Worm (Caenorhabditis elegans) whole organism, young adult: Measurements from ENCODE around the gene R08E3.1.

ENCODE experiments used
- B0019.2 ChIP-seq: fragments of 200-800 bp; sonication (Bioruptor generic); conservative IDR thresholded peaks from 2 replicates; pipeline ENCODE4 v1.3.6; 2022; ENCODE audit warnings: missing genetic modification reagents, missing genetic modification characterization, missing compliant biosample characterization
- F23B12.7 ChIP-seq: sonication (generic microtip); optimal IDR thresholded peaks from 2 replicates; lab custom pipeline; 2017; ENCODE audit warnings: missing genetic modification characterization, mild to moderate bottlenecking, missing compliant biosample characterization, antibody characterized with exemption, moderate library complexity; ENCODE audit not compliant: insufficient read depth
- F49E8.2 ChIP-seq: sonication (generic microtip); optimal IDR thresholded peaks from 3 replicates; lab custom pipeline; 2017; ENCODE audit warnings: missing genetic modification characterization, mild to moderate bottlenecking, missing compliant biosample characterization, antibody characterized with exemption, moderate library complexity; ENCODE audit not compliant: insufficient read depth
- T07F8.4 ChIP-seq: sonication (generic microtip); optimal IDR thresholded peaks from 2 replicates; lab custom pipeline; 2016; ENCODE audit warnings: mild to moderate bottlenecking, missing genetic modification characterization, moderate library complexity, missing compliant biosample characterization
- T26A5.8 ChIP-seq: sonication (generic microtip); optimal IDR thresholded peaks from 2 replicates; lab custom pipeline; 2016; ENCODE audit warnings: missing genetic modification characterization, missing compliant biosample characterization
- Y53F4B.3 ChIP-seq: fragments of 200-800 bp; sonication (Bioruptor generic); IDR thresholded peaks from 2 replicates; pipeline ENCODE4 v1.3.6; 2022; ENCODE audit warnings: missing genetic modification reagents, missing genetic modification characterization, missing compliant biosample characterization
- Y53G8AR.9 ChIP-seq: fragments of 200-800 bp; sonication (Bioruptor generic); conservative IDR thresholded peaks from 2 replicates; pipeline ENCODE4 v1.3.6; 2022; ENCODE audit warnings: missing genetic modification reagents, missing genetic modification characterization, missing compliant biosample characterization
- Y56A3A.18 ChIP-seq: fragments of 200-800 bp; sonication (Bioruptor generic); IDR thresholded peaks from 2 replicates; pipeline ENCODE4 v1.3.6; 2022; ENCODE audit warnings: missing genetic modification reagents, missing genetic modification characterization, missing compliant biosample characterization
- Y79H2A.3 ChIP-seq: fragments of 200-800 bp; sonication (Bioruptor generic); conservative IDR thresholded peaks from 2 replicates; pipeline ENCODE4 v1.3.6; 2022; ENCODE audit warnings: missing genetic modification reagents, missing genetic modification characterization, missing compliant biosample characterization
- atf-7 ChIP-seq: sonication (generic microtip); optimal IDR thresholded peaks from 2 replicates; lab custom pipeline; 2017; ENCODE audit warnings: mild to moderate bottlenecking, missing genetic modification characterization, missing compliant biosample characterization
- athp-1 ChIP-seq: sonication (generic microtip); optimal IDR thresholded peaks from 2 replicates; lab custom pipeline; 2017; ENCODE audit warnings: mild to moderate bottlenecking, missing genetic modification characterization, missing compliant biosample characterization
- attf-3 ChIP-seq: fragments of 200-800 bp; sonication (Bioruptor generic); conservative IDR thresholded peaks from 2 replicates; pipeline ENCODE4 v1.3.6; 2022; ENCODE audit warnings: missing genetic modification reagents, missing genetic modification characterization, missing compliant biosample characterization
- attf-5 ChIP-seq: fragments of 200-800 bp; sonication (Bioruptor generic); optimal IDR thresholded peaks from 2 replicates; lab custom pipeline; 2018; ENCODE audit warnings: mild to moderate bottlenecking, missing genetic modification characterization, missing compliant biosample characterization
- ceh-100 ChIP-seq: fragments of 200-800 bp; sonication (Bioruptor generic); IDR thresholded peaks from 2 replicates; pipeline ENCODE4 v1.3.6; 2022; ENCODE audit warnings: missing genetic modification reagents, missing genetic modification characterization, missing compliant biosample characterization
- ceh-27 ChIP-seq: fragments of 200-800 bp; sonication (Bioruptor generic); optimal IDR thresholded peaks from 2 replicates; lab custom pipeline; 2018; ENCODE audit warnings: mild to moderate bottlenecking, missing genetic modification characterization, moderate library complexity, missing compliant biosample characterization
- ceh-40 ChIP-seq: fragments of 200-800 bp; sonication (Bioruptor generic); IDR thresholded peaks from 2 replicates; pipeline ENCODE4 v1.3.6; 2022; ENCODE audit warnings: missing genetic modification characterization, missing compliant biosample characterization
- dox-1 ChIP-seq: fragments of 200-800 bp; sonication (Bioruptor generic); IDR thresholded peaks from 2 replicates; pipeline ENCODE4 v1.3.6; 2022; ENCODE audit warnings: missing genetic modification reagents, missing genetic modification characterization, missing compliant biosample characterization
- egl-18 ChIP-seq: fragments of 200-800 bp; sonication (Bioruptor generic); IDR thresholded peaks from 2 replicates; pipeline ENCODE4 v1.3.6; 2022; ENCODE audit warnings: missing genetic modification reagents, missing genetic modification characterization, missing compliant biosample characterization
- egrh-3 ChIP-seq: fragments of 200-800 bp; sonication (Bioruptor generic); IDR thresholded peaks from 2 replicates; pipeline ENCODE4 v1.3.6; 2022; ENCODE audit warnings: missing genetic modification reagents, missing genetic modification characterization, missing compliant biosample characterization
- ekl-4 ChIP-seq: fragments of 200-800 bp; sonication (Bioruptor generic); IDR thresholded peaks from 2 replicates; pipeline ENCODE4 v1.3.6; 2022; ENCODE audit warnings: missing genetic modification reagents, missing genetic modification characterization, missing compliant biosample characterization
- ets-4 ChIP-seq: fragments of 200-800 bp; sonication (Bioruptor generic); optimal IDR thresholded peaks from 2 replicates; lab custom pipeline; 2018; ENCODE audit warnings: mild to moderate bottlenecking, missing genetic modification characterization, missing compliant biosample characterization
- him-1 ChIP-seq: sonication (generic microtip); optimal IDR thresholded peaks from 2 replicates; lab custom pipeline; 2016; ENCODE audit warnings: missing genotype, missing genetic modification reagents, missing genetic modification characterization, missing compliant biosample characterization
- hmg-1.2 ChIP-seq: fragments of 200-800 bp; sonication (Bioruptor generic); IDR thresholded peaks from 2 replicates; pipeline ENCODE4 v1.3.6; 2022; ENCODE audit warnings: missing genetic modification reagents, missing genetic modification characterization, missing compliant biosample characterization
- hsf-1 ChIP-seq: fragments of 200-800 bp; sonication (Bioruptor generic); IDR thresholded peaks from 2 replicates; pipeline ENCODE4 v1.3.6; 2022; ENCODE audit warnings: missing genetic modification reagents, missing genetic modification characterization, missing compliant biosample characterization
- lin-40 ChIP-seq: sonication (generic microtip); optimal IDR thresholded peaks from 2 replicates; lab custom pipeline; 2016; ENCODE audit warnings: missing genetic modification characterization, mild to moderate bottlenecking, missing compliant biosample characterization, missing genotype, missing genetic modification reagents
- lir-1 ChIP-seq: fragments of 200-800 bp; sonication (Bioruptor generic); conservative IDR thresholded peaks from 2 replicates; pipeline ENCODE4 v1.3.6; 2022; ENCODE audit warnings: missing genetic modification reagents, missing genetic modification characterization, missing compliant biosample characterization
- madf-10 ChIP-seq: sonication (generic microtip); optimal IDR thresholded peaks from 2 replicates; lab custom pipeline; 2016; ENCODE audit warnings: mild to moderate bottlenecking, missing genetic modification characterization, missing compliant biosample characterization
- mes-4 ChIP-seq: sonication (generic microtip); optimal IDR thresholded peaks from 2 replicates; lab custom pipeline; 2016; ENCODE audit warnings: missing genotype, missing genetic modification characterization, missing compliant biosample characterization
- nfya-1 ChIP-seq: sonication (generic microtip); optimal IDR thresholded peaks from 2 replicates; lab custom pipeline; 2017; ENCODE audit warnings: antibody characterized with exemption, missing compliant biosample characterization, missing genetic modification characterization, borderline replicate concordance; ENCODE audit not compliant: insufficient read depth
- nfyb-1 ChIP-seq: fragments of 200-800 bp; sonication (Bioruptor generic); IDR thresholded peaks from 2 replicates; pipeline ENCODE4 v1.3.6; 2022; ENCODE audit warnings: missing genetic modification reagents, missing genetic modification characterization, missing compliant biosample characterization
- nhr-120 ChIP-seq: fragments of 200-800 bp; sonication (Bioruptor generic); IDR thresholded peaks from 2 replicates; pipeline ENCODE4 v1.3.6; 2022; ENCODE audit warnings: missing genetic modification characterization, missing compliant biosample characterization
- nhr-90 ChIP-seq: sonication (generic microtip); optimal IDR thresholded peaks from 2 replicates; lab custom pipeline; 2016; ENCODE audit warnings: missing genotype, mild to moderate bottlenecking, missing genetic modification characterization, missing compliant biosample characterization
- sdz-38 ChIP-seq: sonication (generic microtip); optimal IDR thresholded peaks from 2 replicates; lab custom pipeline; 2016; ENCODE audit warnings: missing genotype, missing genetic modification characterization, missing compliant biosample characterization
- snpc-1.1 ChIP-seq: sonication (generic microtip); optimal IDR thresholded peaks from 2 replicates; lab custom pipeline; 2017; ENCODE audit warnings: missing genetic modification characterization, mild to moderate bottlenecking, missing compliant biosample characterization, antibody characterized with exemption, moderate library complexity, missing genotype, missing genetic modification reagents; ENCODE audit not compliant: insufficient read depth
- snpc-1.3 ChIP-seq: sonication (generic microtip); optimal IDR thresholded peaks from 2 replicates; lab custom pipeline; 2017; ENCODE audit warnings: missing genetic modification characterization, mild to moderate bottlenecking, missing compliant biosample characterization, antibody characterized with exemption, moderate library complexity, missing genotype, missing genetic modification reagents; ENCODE audit not compliant: insufficient read depth
- snpc-3.4 ChIP-seq: sonication (generic microtip); optimal IDR thresholded peaks from 2 replicates; lab custom pipeline; 2017; ENCODE audit warnings: missing genetic modification characterization, mild to moderate bottlenecking, missing compliant biosample characterization, antibody characterized with exemption, moderate library complexity, missing genotype, missing genetic modification reagents
- sptf-2 ChIP-seq: fragments of 200-800 bp; sonication (Bioruptor generic); optimal IDR thresholded peaks from 2 replicates; lab custom pipeline; 2018; ENCODE audit warnings: mild to moderate bottlenecking, missing genetic modification characterization, missing compliant biosample characterization
- tbp1 ChIP-seq: fragments of 200-800 bp; sonication (Bioruptor generic); optimal IDR thresholded peaks from 2 replicates; lab custom pipeline; 2018; ENCODE audit warnings: mild to moderate bottlenecking, missing genetic modification characterization, missing compliant biosample characterization
- tbx-9 ChIP-seq: sonication (generic microtip); optimal IDR thresholded peaks from 2 replicates; lab custom pipeline; 2016; ENCODE audit warnings: borderline replicate concordance, missing genetic modification characterization, inconsistent platforms, missing compliant biosample characterization
- tlf-1 ChIP-seq: fragments of 200-800 bp; sonication (Bioruptor generic); optimal IDR thresholded peaks from 2 replicates; lab custom pipeline; 2018; ENCODE audit warnings: mild to moderate bottlenecking, missing genetic modification characterization, missing compliant biosample characterization
- zfh-2 ChIP-seq: fragments of 200-800 bp; sonication (Bioruptor generic); conservative IDR thresholded peaks from 2 replicates; pipeline ENCODE4 v1.3.6; 2022; ENCODE audit warnings: missing genetic modification reagents, missing genetic modification characterization, missing compliant biosample characterization
- ztf-22 ChIP-seq: fragments of 200-800 bp; sonication (Bioruptor generic); optimal IDR thresholded peaks from 2 replicates; lab custom pipeline; 2018; ENCODE audit warnings: mild to moderate bottlenecking, missing genetic modification characterization, moderate library complexity, missing compliant biosample characterization
- ztf-25 ChIP-seq: fragments of 200-800 bp; sonication (Bioruptor generic); IDR thresholded peaks from 2 replicates; pipeline ENCODE4 v1.3.6; 2022; ENCODE audit warnings: missing genetic modification reagents, missing genetic modification characterization, missing compliant biosample characterization
- ztf-28 ChIP-seq: fragments of 200-800 bp; sonication (Bioruptor generic); IDR thresholded peaks from 2 replicates; pipeline ENCODE4 v1.3.6; 2022; ENCODE audit warnings: missing genetic modification reagents, missing genetic modification characterization, missing compliant biosample characterization

R08E3.1 gene

DNA sequence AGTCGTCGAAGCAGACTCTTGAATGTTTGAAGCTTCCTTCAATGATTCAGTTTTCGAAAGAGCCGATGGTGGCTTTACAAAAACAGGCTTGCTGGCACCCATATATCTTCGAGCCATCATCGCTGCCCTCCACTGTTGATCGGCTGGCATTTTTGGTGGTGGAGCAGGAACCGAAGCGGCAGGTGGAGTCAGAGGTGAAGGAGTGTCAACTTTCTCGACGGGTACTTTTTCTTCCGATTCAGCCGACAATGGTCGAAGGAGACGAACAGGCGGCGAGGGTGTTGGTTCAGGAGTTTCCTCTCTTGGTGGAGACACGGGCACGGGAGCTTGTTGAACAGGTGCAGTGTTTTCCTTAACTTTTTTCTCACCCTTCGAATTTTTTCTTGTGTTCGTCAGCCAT, 19.9 kb downstream of the R08E3.1 start:
- TF ChIP-seq sdz-38 (tag; lab: Kevin White, UChicago) (no peak), dox-1 (GFP tag; lab: Robert Waterston, UW) (no peak), nhr-120 (GFP tag; lab: Robert Waterston, UW) (0 out of 2 replicates have a peak, but pooled peaks have one; percentile 63), Y56A3A.18 (GFP tag; lab: Robert Waterston, UW) (no peak), zfh-2 (GFP tag; lab: Robert Waterston, UW) (peak; percentile 65; the same call in 1 of the 2 replicates), ceh-27 (GFP tag; lab: Kevin White, UChicago) (no peak)
- TF ChIP-seq, all 124 proteins: peak for 2

DNA sequence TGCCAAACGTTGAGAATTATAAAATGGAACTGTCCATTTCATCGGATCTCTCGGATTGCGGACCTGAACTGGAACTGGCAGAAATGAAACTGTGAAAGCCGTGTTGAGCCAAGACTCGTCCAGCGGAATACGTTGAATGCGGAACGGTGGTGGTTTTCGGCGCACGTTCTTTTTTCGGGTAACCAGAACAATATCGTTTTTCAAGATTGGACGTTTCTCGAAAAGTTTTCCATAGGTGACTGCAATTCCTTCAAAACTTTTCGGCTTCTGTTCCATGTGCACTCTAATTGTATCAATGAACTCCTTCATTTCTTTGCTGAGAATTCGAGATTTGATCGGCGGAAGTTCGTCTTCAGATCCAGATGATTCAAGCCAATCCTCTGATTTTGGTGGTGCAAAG, 22.3 kb downstream of the R08E3.1 start:
- TF ChIP-seq T26A5.8 (tag; lab: Kevin White, UChicago) (no peak), Y79H2A.3 (GFP tag; lab: Robert Waterston, UW) (no peak), F23B12.7 (no peak), athp-1 (tag; lab: Kevin White, UChicago) (no peak), lin-40 (tag; lab: Kevin White, UChicago) (no peak), sptf-2 (GFP tag; lab: Kevin White, UChicago) (no peak), ekl-4 (GFP tag; lab: Robert Waterston, UW) (no peak), madf-10 (tag; lab: Kevin White, UChicago) (no peak)

DNA sequence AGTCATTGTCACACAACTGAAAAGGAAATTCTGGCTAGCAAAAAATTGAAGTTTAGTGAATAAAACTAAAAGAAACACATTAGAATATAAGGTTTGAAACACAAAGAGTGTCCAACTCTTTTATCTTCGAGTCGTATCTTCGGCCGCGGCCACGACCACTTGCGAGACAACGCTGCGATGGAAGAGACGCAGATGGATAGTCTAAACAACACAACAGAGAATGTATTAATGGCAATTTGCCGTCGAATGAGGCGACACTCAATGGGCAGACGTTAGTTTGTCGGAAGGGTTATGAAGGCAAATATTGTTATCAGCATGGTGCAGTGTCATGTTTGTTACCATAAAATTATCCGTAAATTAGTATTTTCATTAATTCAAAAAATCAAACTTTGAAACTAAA, 30.6 kb downstream of the R08E3.1 start, which contains the start of gene F39C12.1:
TSS of gene F39C12.1 (minus strand) at position 136 of the 400 bp plus-strand sequence.
- peak; percentile 69; the same call in 1 of the 2 replicates for TF ChIP-seq dox-1 (GFP tag; lab: Robert Waterston, UW)
- no peak for TF ChIP-seq nfya-1
- TF ChIP-seq atf-7 (tag; lab: Kevin White, UChicago), result no peak
- TF ChIP-seq sdz-38 (tag; lab: Kevin White, UChicago), result no peak
- no peak for TF ChIP-seq hsf-1 (GFP tag; lab: Robert Waterston, UW)
- no peak for TF ChIP-seq egrh-3 (GFP tag; lab: Robert Waterston, UW)
- no peak for TF ChIP-seq B0019.2 (GFP tag; lab: Robert Waterston, UW)
- no peak for TF ChIP-seq ztf-28 (GFP tag; lab: Robert Waterston, UW)
- TF ChIP-seq tlf-1 (GFP tag; lab: Kevin White, UChicago), result no peak
- TF ChIP-seq ets-4, result peak; percentile 31
- TF ChIP-seq him-1 (tag; lab: Kevin White, UChicago), result no peak
- no peak for TF ChIP-seq egl-18 (GFP tag; lab: Robert Waterston, UW)
- no peak for TF ChIP-seq T26A5.8 (tag; lab: Kevin White, UChicago)
- no peak for TF ChIP-seq tbx-9 (tag; lab: Kevin White, UChicago)
- no peak for TF ChIP-seq tbp1
- no peak for TF ChIP-seq zfh-2 (GFP tag; lab: Robert Waterston, UW)
- TF ChIP-seq lir-1, result no peak
- TF ChIP-seq attf-5 (GFP tag; lab: Kevin White, UChicago), result no peak
- TF ChIP-seq nhr-120 (GFP tag; lab: Robert Waterston, UW), result no peak
- no peak for TF ChIP-seq Y79H2A.3 (GFP tag; lab: Robert Waterston, UW)
- peak; percentile 95 for TF ChIP-seq hmg-1.2 (GFP tag; lab: Robert Waterston, UW)
- TF ChIP-seq Y53G8AR.9, result no peak
- TF ChIP-seq ztf-25 (GFP tag; lab: Robert Waterston, UW), result no peak
- TF ChIP-seq attf-3, result no peak
- no peak for TF ChIP-seq T07F8.4 (tag; lab: Kevin White, UChicago)
- TF ChIP-seq nfyb-1, result no peak
- no peak for TF ChIP-seq snpc-3.4 (tag; lab: Kevin White, UChicago)
- TF ChIP-seq ceh-40 (GFP tag; lab: Robert Waterston, UW), result no peak
- no peak for TF ChIP-seq ztf-22 (GFP tag; lab: Kevin White, UChicago)
- TF ChIP-seq snpc-1.3 (tag; lab: Kevin White, UChicago), result no peak
- no peak for TF ChIP-seq F49E8.2 (tag; lab: Kevin White, UChicago)
- TF ChIP-seq ceh-100 (GFP tag; lab: Robert Waterston, UW), result no peak
- TF ChIP-seq mes-4 (tag; lab: Kevin White, UChicago), result no peak
- no peak for TF ChIP-seq Y53F4B.3 (GFP tag; lab: Robert Waterston, UW)
- no peak for TF ChIP-seq snpc-1.1 (tag; lab: Kevin White, UChicago)
- no peak for TF ChIP-seq nhr-90
